Fruit fly (Drosophila melanogaster) whole organism: ENCODE data around the gene cert.

ENCODE experiments used
- CG8478 ChIP-seq: fragments of >200 bp; optimal IDR thresholded peaks from 2 replicates; lab custom pipeline; 2018; ENCODE audit warnings: inconsistent platforms
- EcR ChIP-seq, 2 experiments: fragments of >200 bp; optimal IDR thresholded peaks; 2 replicates each; lab custom pipeline; 2017; ENCODE audit warnings: missing biosample characterization in 2 of 2, missing genetic modification characterization in 2 of 2, missing genetic modification reagents in 2 of 2
- pan ChIP-seq: fragments of >200 bp; optimal IDR thresholded peaks from 2 replicates; lab custom pipeline; 2017
- psq ChIP-seq: fragments of >200 bp; optimal IDR thresholded peaks from 2 replicates; lab custom pipeline; 2017
- usp ChIP-seq: fragments of >200 bp; optimal IDR thresholded peaks from 2 replicates; lab custom pipeline; 2017; ENCODE audit warnings: missing biosample characterization, missing genetic modification characterization, mixed read lengths

DNA sequence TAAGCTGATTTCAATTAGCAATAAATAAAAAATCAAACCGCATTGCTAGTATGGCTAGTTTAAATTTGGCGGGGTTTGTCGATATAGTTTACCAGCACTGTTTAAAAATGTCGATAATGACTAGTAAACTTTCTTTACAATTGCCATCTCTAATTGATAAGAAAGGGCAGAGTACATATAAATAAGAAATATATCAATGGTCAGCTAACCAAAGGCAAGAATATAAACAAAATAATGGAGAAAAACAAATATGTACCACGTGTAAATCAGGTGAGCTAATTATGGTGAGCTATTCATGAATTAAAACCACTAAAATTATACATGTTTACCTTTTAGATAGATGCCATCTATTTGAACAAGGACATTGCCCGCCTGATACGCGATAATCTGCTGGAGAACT lies 49.3 kb upstream of the cert start, which contains the start of gene Pex2:
- no peak for TF ChIP-seq psq
- TF ChIP-seq pan (lab: Kevin White, UChicago) = no peak
- TF ChIP-seq usp (GFP tag; lab: Kevin White, UChicago) = no peak
- TF ChIP-seq EcR (GFP tag; optimal IDR thresholded peaks at IDR 0.05; lab: Kevin White, UChicago) = no peak
- no peak for TF ChIP-seq CG8478 (lab: Kevin White, UChicago)
